Fruit fly (Drosophila melanogaster): Measurements from ENCODE around the gene ss.

- no peak for TF ChIP-seq usp (GFP tag; optimal IDR thresholded peaks at IDR 0.05)
- TF ChIP-seq psq (optimal IDR thresholded peaks at IDR 0.05): no peak
- no peak for TF ChIP-seq pan (optimal IDR thresholded peaks at IDR 0.05)
- TF ChIP-seq EcR (GFP tag; optimal IDR thresholded peaks at IDR 0.05): no peak
- no peak for TF ChIP-seq CG8478 (optimal IDR thresholded peaks at IDR 0.05)
These were observed 43.5 kb downstream of the ss start, which contains the start of gene CG42446 for dm6 chr3R:16360008-16360407.
